Worm (Caenorhabditis elegans): ENCODE measurements around the gene popl-7.

DNA sequence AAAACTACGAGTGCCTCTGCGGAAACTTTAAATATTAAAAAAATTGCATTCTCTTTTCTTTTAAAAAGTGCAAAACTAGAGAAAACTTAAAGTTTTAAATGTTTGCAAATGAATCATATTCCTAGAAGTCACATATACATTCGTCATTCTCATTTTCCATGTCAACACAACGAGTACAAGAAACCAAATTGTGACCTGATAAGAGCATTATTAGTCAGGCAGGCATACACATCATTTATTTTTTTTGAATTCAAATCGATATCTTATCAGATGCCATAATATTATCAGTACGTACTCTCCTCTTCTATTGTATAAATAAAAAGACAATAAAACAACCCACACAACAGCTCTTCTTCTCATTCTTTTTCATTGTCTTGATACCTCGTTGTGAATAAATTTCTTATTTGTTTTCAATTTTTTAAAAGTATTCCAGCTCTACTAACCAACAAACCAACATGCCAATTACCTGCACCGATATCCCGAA is 23.2 kb upstream of the popl-7 start, which contains the start of gene W02A2.9:
- TF ChIP-seq him-1 (tag; optimal IDR thresholded peaks at IDR 0.05) (no peak), W03F9.2 (tag; optimal IDR thresholded peaks at IDR 0.05) (no peak), dao-5 (tag; optimal IDR thresholded peaks at IDR 0.05) (no peak)
